Fruit fly (Drosophila melanogaster): Measurements from ENCODE around the gene Lcp65Ab2.

The Lcp65Ab2 gene

dm6 chr3L:6108264-6109060, 38.0 kb upstream of the Lcp65Ab2 start (continued):
- peak in 1 of 2 experiments; percentile 50 for TF ChIP-seq bsh (GFP tag; optimal IDR thresholded peaks at IDR 0.05)
- TF ChIP-seq CG10979 (tag; optimal IDR thresholded peaks at IDR 0.05) = peak; percentile 54
- TF ChIP-seq CG42726 (GFP tag; IDR thresholded peaks at IDR 0.05; ENCODE audit: partially characterized antibody) = no peak
- TF ChIP-seq CG7357 (GFP tag; IDR thresholded peaks at IDR 0.05) = no peak
- peak; percentile 9 for TF ChIP-seq CG8924 (tag; optimal IDR thresholded peaks at IDR 0.05)
- peak; percentile 47 for TF ChIP-seq Blimp-1 (GFP tag; optimal IDR thresholded peaks at IDR 0.05)
- peak; percentile 60 for TF ChIP-seq CG2712 (tag; optimal IDR thresholded peaks at IDR 0.05)
- no peak for TF ChIP-seq crp (GFP tag; optimal IDR thresholded peaks at IDR 0.05)
- peak; percentile 5 for TF ChIP-seq CG17829 (tag; optimal IDR thresholded peaks at IDR 0.05)
- TF ChIP-seq sna (GFP tag; IDR thresholded peaks at IDR 0.05; ENCODE audit: partially characterized antibody) = no peak
- TF ChIP-seq tgo (GFP tag; IDR thresholded peaks at IDR 0.05) = no peak
- no peak for TF ChIP-seq grn (GFP tag; optimal IDR thresholded peaks at IDR 0.05)
- TF ChIP-seq Stat92E (GFP tag; optimal IDR thresholded peaks at IDR 0.05) = no peak
- no peak for TF ChIP-seq luna (GFP tag; optimal IDR thresholded peaks at IDR 0.05)
- TF ChIP-seq trem (tag; optimal IDR thresholded peaks at IDR 0.05) = peak; percentile 11
- no peak for TF ChIP-seq CG3838 (GFP tag; optimal IDR thresholded peaks at IDR 0.05)
- TF ChIP-seq H2.0 (GFP tag; IDR thresholded peaks at IDR 0.05) = no peak
- peak; percentile 35 for TF ChIP-seq Oli (tag; optimal IDR thresholded peaks at IDR 0.05)
- peak; percentile 45 for TF ChIP-seq D19A (tag; optimal IDR thresholded peaks at IDR 0.05)
- no peak for TF ChIP-seq hb (GFP tag; IDR thresholded peaks at IDR 0.05; ENCODE audit: partially characterized antibody)
- TF ChIP-seq sens-2 (GFP tag; IDR thresholded peaks at IDR 0.05) = 0 out of 2 replicates have a peak, but pooled peaks have one; percentile 12
- no peak for TF ChIP-seq Gsc (GFP tag; IDR thresholded peaks at IDR 0.05)
- TF ChIP-seq CG7839 (tag; optimal IDR thresholded peaks at IDR 0.05) = peak; percentile 19
- TF ChIP-seq Ssrp (tag; optimal IDR thresholded peaks at IDR 0.05) = peak; percentile 34
- TF ChIP-seq CG12391 (tag; optimal IDR thresholded peaks at IDR 0.05) = peak; percentile 38
- no peak for TF ChIP-seq unpg (GFP tag; optimal IDR thresholded peaks at IDR 0.05)
- peak; percentile 21 for TF ChIP-seq CG10267 (tag; optimal IDR thresholded peaks at IDR 0.05)
- peak; percentile 48; the same call in 1 of the 2 replicates for TF ChIP-seq CG31441 (GFP tag; IDR thresholded peaks at IDR 0.05)
- peak; percentile 20 for TF ChIP-seq Nf-YC (tag; optimal IDR thresholded peaks at IDR 0.05)
- TF ChIP-seq sc (optimal IDR thresholded peaks at IDR 0.05) = no peak
- peak; percentile 6 for TF ChIP-seq sc (GFP tag; optimal IDR thresholded peaks at IDR 0.05)
- TF ChIP-seq CG18262 (tag; optimal IDR thresholded peaks at IDR 0.05) = peak; percentile 57
- TF ChIP-seq Med (GFP tag) = peak; percentile 37
- TF ChIP-seq CG8388 (GFP tag; optimal IDR thresholded peaks at IDR 0.05) = no peak
- peak; percentile 50 for TF ChIP-seq CG14710 (tag; optimal IDR thresholded peaks at IDR 0.05)
- TF ChIP-seq crol (GFP tag; IDR thresholded peaks at IDR 0.05) = no peak

DNA sequence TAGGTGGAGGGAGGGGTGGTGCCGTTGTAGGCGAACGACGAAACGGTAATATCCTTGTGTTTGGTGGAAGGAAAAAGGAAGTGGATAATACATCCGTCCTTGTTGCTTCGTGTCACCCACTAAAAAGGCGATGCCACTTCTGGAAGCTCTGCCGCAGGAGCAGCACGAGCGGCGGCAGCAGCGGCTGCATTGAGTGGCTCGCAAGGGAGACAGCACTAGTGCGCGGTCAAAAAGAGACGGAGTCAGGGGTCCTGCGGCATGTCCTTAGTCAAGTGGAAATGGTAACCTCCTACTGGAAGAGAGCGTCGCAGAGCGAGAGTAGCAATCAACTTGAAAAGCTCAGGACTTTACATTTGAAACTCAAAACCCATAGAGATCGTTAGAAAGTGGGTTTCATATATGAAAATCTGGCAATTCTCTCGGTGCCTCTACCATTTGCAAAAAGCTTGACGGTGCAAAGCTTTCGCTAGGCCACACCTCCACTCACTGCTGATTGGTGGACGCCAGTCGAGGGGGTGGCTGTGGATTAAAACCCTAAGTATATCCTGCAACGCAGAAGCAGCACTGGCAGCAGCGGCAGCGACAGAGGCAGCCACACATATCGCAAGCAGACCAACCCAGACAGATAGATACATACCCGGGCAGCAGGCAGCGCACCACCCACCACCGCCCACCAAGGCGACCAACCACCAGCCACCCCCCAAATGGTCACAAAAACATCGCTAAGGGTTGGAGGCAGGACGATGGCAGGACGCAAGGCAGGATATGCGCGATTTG, 35.6 kb upstream of the Lcp65Ab2 start:
- no peak for TF ChIP-seq oc (tag; optimal IDR thresholded peaks at IDR 0.05)
- TF ChIP-seq nom (GFP tag; optimal IDR thresholded peaks at IDR 0.05) = no peak
- no peak for TF ChIP-seq psq (GFP tag; optimal IDR thresholded peaks at IDR 0.05)
- TF ChIP-seq Nf-YC (tag; optimal IDR thresholded peaks at IDR 0.05) = peak; percentile 96
- peak; percentile 87 for TF ChIP-seq Ets65A (GFP tag)
- no peak for TF ChIP-seq CG17912 (GFP tag; optimal IDR thresholded peaks at IDR 0.05)
- no peak for TF ChIP-seq jigr1 (GFP tag; IDR thresholded peaks at IDR 0.05)
- TF ChIP-seq Mad (GFP tag; optimal IDR thresholded peaks at IDR 0.05) = no peak
- no peak for TF ChIP-seq hkb (optimal IDR thresholded peaks at IDR 0.05)
- TF ChIP-seq hkb (GFP tag; IDR thresholded peaks at IDR 0.05) = no peak
- no peak for TF ChIP-seq Atf-2 (GFP tag; optimal IDR thresholded peaks at IDR 0.05)
- no peak for TF ChIP-seq run (tag; optimal IDR thresholded peaks at IDR 0.05)
- no peak for TF ChIP-seq CG5953 (GFP tag; IDR thresholded peaks at IDR 0.05)
- TF ChIP-seq toy (GFP tag; IDR thresholded peaks at IDR 0.05) = no peak

Data from whole organism, embryonic.